Worm (Caenorhabditis elegans) whole organism, L4 larva: Measurements from ENCODE around the gene C55A6.12.

Source experiments
- F37D6.2 ChIP-seq: sonication (generic microtip); optimal IDR thresholded peaks from 2 replicates; lab custom pipeline; 2016; ENCODE audit warnings: mild to moderate bottlenecking, missing genetic modification characterization, missing compliant biosample characterization
- R02D3.7 ChIP-seq: fragments of 150-350 bp; sonication (generic microtip); optimal IDR thresholded peaks from 3 replicates; lab custom pipeline; 2014; ENCODE audit warnings: missing biosample characterization, missing genetic modification characterization
- Y75B8A.6 ChIP-seq: fragments of 200-800 bp; sonication (Bioruptor generic); IDR thresholded peaks from 2 replicates; pipeline ENCODE4 v1.3.6; 2022; ENCODE audit warnings: missing genetic modification reagents, missing genetic modification characterization, missing compliant biosample characterization
- ceh-28 ChIP-seq: fragments of 150-350 bp; optimal IDR thresholded peaks from 2 replicates; lab custom pipeline; 2014; ENCODE audit warnings: missing biosample characterization, missing genetic modification reagents, missing genetic modification characterization
- egl-27 ChIP-seq: sonication (generic microtip); optimal IDR thresholded peaks from 3 replicates; lab custom pipeline; 2017; ENCODE audit warnings: missing biosample characterization, missing genetic modification reagents, missing genetic modification characterization
- lin-29 ChIP-seq: fragments of 200-800 bp; sonication (Bioruptor generic); IDR thresholded peaks from 2 replicates; pipeline ENCODE4 v1.3.6; 2022; ENCODE audit warnings: missing genetic modification reagents, missing genetic modification characterization, missing compliant biosample characterization
- lsy-2 ChIP-seq, 2 experiments: fragments of 150-350 bp in 1 of 2; sonication (generic microtip) in 1 of 2; optimal IDR thresholded peaks; 2 replicates each; lab custom pipeline; 2014 to 2017; ENCODE audit warnings: missing biosample characterization in 2 of 2, missing genetic modification characterization in 2 of 2
- nhr-237 ChIP-seq: sonication (generic microtip); optimal IDR thresholded peaks from 2 replicates; lab custom pipeline; 2017; ENCODE audit warnings: missing biosample characterization, missing genetic modification characterization
- nhr-28 ChIP-seq: fragments of 150-350 bp; optimal IDR thresholded peaks from 2 replicates; lab custom pipeline; 2014; ENCODE audit warnings: missing biosample characterization, missing genetic modification characterization
- snpc-4 ChIP-seq: fragments of 150-350 bp; optimal IDR thresholded peaks from 2 replicates; lab custom pipeline; 2014; ENCODE audit warnings: missing biosample characterization, missing genetic modification characterization
- unc-39 ChIP-seq: sonication (generic microtip); optimal IDR thresholded peaks from 2 replicates; lab custom pipeline; 2017; ENCODE audit warnings: missing biosample characterization, missing genetic modification characterization
- zag-1 ChIP-seq: fragments of 150-350 bp; optimal IDR thresholded peaks from 2 replicates; lab custom pipeline; 2014; ENCODE audit warnings: missing biosample characterization, missing genetic modification characterization
- zip-2 ChIP-seq: fragments of 150-350 bp; optimal IDR thresholded peaks from 2 replicates; lab custom pipeline; 2014; ENCODE audit warnings: missing biosample characterization, missing genetic modification characterization

DNA sequence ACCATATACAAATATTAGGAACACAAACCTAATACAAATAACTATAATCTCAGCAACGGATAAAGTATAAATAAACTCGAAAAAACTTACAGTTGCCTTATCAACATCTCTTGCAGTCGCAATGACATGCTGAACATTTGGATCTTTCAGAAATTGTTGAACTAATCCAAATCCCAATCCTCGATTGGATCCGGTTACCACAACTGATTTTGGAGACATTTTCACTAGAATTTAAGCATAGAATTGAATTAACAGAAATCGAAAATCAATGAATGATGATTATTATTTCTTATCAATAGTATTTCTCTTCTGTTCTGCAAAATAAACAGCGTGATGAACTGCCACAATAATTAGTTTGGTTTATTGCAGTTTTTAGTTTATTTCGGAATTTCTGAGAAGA, 17.3 kb upstream of the C55A6.12 start, which contains the start of the genes C55A6.11 and C55A6.7:
- TF ChIP-seq Y75B8A.6 (GFP tag; lab: Robert Waterston, UW) (no peak), snpc-4 (tag; lab: Kevin White, UChicago) (no peak), lin-29 (GFP tag; lab: Robert Waterston, UW) (no peak), egl-27 (tag; lab: Kevin White, UChicago) (no peak), F37D6.2 (tag; lab: Kevin White, UChicago) (no peak), ceh-28 (tag; lab: Kevin White, UChicago) (no peak), R02D3.7 (no peak), lsy-2 (tag; optimal IDR thresholded peaks at IDR 0.05; lab: Kevin White, UChicago) (no peak), zag-1 (tag; lab: Kevin White, UChicago) (no peak), unc-39 (tag; lab: Kevin White, UChicago) (no peak), zip-2 (tag; lab: Kevin White, UChicago) (no peak), nhr-28 (no peak), nhr-237 (no peak)
